Worm (Caenorhabditis elegans): Measurements from ENCODE around the gene ulp-2.

DNA sequence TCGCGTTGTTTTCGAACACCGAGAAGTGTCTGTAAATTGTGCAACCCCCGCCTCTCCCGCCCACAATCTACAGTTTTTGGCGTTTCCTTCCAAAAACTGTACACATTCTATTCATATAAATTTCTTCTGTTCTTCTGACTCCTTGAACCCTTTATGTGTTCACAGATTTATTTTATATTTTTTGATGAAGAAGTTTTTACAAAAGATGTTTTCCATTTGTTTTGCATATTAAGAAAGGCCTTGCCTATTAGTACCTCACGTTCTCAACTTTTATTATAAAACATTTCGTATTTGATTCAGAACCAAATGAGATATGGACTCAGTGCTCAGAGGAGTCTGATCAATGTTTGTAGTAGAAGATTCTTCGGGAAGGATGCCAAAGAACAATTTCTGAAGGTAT, 6.4 kb downstream of the ulp-2 start, which contains the start of gene ndx-3:
- no peak for TF ChIP-seq lin-32 (GFP tag; optimal IDR thresholded peaks at IDR 0.05)
- no peak for TF ChIP-seq M03D4.4 (tag; optimal IDR thresholded peaks at IDR 0.05)
- no peak for TF ChIP-seq lin-13 (tag; optimal IDR thresholded peaks at IDR 0.05)
- no peak for TF ChIP-seq ztf-11 (tag; optimal IDR thresholded peaks at IDR 0.05)
- no peak for TF ChIP-seq snpc-4 (tag; optimal IDR thresholded peaks at IDR 0.05)
- TF ChIP-seq nhr-12 (tag; optimal IDR thresholded peaks at IDR 0.05): no peak
- TF ChIP-seq unc-120 (tag; optimal IDR thresholded peaks at IDR 0.05; ENCODE audit: poor library complexity, severe bottlenecking): no peak
- TF ChIP-seq sem-2 (GFP tag; optimal IDR thresholded peaks at IDR 0.05): no peak
- TF ChIP-seq flh-1 (GFP tag; optimal IDR thresholded peaks at IDR 0.05): no peak
